Worm (Caenorhabditis elegans): ENCODE data around the gene srg-61.

The srg-61 gene

ce11 chrV:2767465-2767864 is 27.3 kb upstream of the srg-61 start, which contains the start of gene R05D8.9:
Gene R05D8.9 (minus strand): TSS chrV:2767565.
- no peak for TF ChIP-seq elt-2 (tag; optimal IDR thresholded peaks at IDR 0.05)
- no peak for TF ChIP-seq hmg-11 (tag; optimal IDR thresholded peaks at IDR 0.05)
- TF ChIP-seq fos-1 (tag; optimal IDR thresholded peaks at IDR 0.05): no peak
- TF ChIP-seq ZK546.5 (tag; optimal IDR thresholded peaks at IDR 0.05): no peak
- no peak for TF ChIP-seq aly-2 (tag; optimal IDR thresholded peaks at IDR 0.05)
- no peak for TF ChIP-seq ceh-28 (tag; optimal IDR thresholded peaks at IDR 0.05)
- no peak for TF ChIP-seq ceh-16 (tag; optimal IDR thresholded peaks at IDR 0.05)
- TF ChIP-seq egl-27 (tag; optimal IDR thresholded peaks at IDR 0.05): no peak
- no peak for TF ChIP-seq daf-12 (tag; optimal IDR thresholded peaks at IDR 0.05)
- no peak for TF ChIP-seq snpc-4 (tag; optimal IDR thresholded peaks at IDR 0.05)
- no peak for TF ChIP-seq sea-2 (GFP tag; optimal IDR thresholded peaks at IDR 0.05)
- no peak for TF ChIP-seq nhr-28 (tag; optimal IDR thresholded peaks at IDR 0.05)
- TF ChIP-seq ceh-82 (tag; optimal IDR thresholded peaks at IDR 0.05): no peak
- TF ChIP-seq ztf-4 (tag; optimal IDR thresholded peaks at IDR 0.05): no peak
- TF ChIP-seq nhr-11 (tag; optimal IDR thresholded peaks at IDR 0.05): no peak
- TF ChIP-seq lin-39 (tag; optimal IDR thresholded peaks at IDR 0.05): no peak
- TF ChIP-seq mml-1 (tag; optimal IDR thresholded peaks at IDR 0.05): no peak
- TF ChIP-seq eor-1 (tag; optimal IDR thresholded peaks at IDR 0.05): no peak
- no peak for TF ChIP-seq nhr-76 (tag; optimal IDR thresholded peaks at IDR 0.05)

ce11 chrV:2765052-2765451 is 24.9 kb upstream of the srg-61 start, which contains the start of gene dhs-14:
Gene dhs-14 (minus strand): TSS chrV:2765200.
- TF ChIP-seq pqm-1 (tag; optimal IDR thresholded peaks at IDR 0.05) (peak; percentile 82), fos-1 (tag; optimal IDR thresholded peaks at IDR 0.05) (no peak), unc-39 (tag; optimal IDR thresholded peaks at IDR 0.05) (no peak), egl-5 (tag; optimal IDR thresholded peaks at IDR 0.05) (no peak), elt-2 (tag; optimal IDR thresholded peaks at IDR 0.05) (peak; percentile 74)

- TF ChIP-seq fkh-10 (GFP tag; optimal IDR thresholded peaks at IDR 0.05) (no peak), ceh-16 (tag; optimal IDR thresholded peaks at IDR 0.05) (no peak), ztf-4 (tag; optimal IDR thresholded peaks at IDR 0.05) (no peak), elt-1 (tag; optimal IDR thresholded peaks at IDR 0.05) (no peak), ceh-9 (tag; optimal IDR thresholded peaks at IDR 0.05) (no peak), lsy-12 (tag; optimal IDR thresholded peaks at IDR 0.05) (no peak), elt-2 (tag; optimal IDR thresholded peaks at IDR 0.05) (no peak), daf-12 (tag; optimal IDR thresholded peaks at IDR 0.05) (no peak)
These were observed 23.0 kb upstream of the srg-61 start, which contains the start of gene R05D8.7 for ce11 chrV:2763105-2763504. Gene R05D8.7 (minus strand): TSS chrV:2763208.

- TF ChIP-seq nhr-28 (tag; optimal IDR thresholded peaks at IDR 0.05) (no peak), ama-1 (optimal IDR thresholded peaks at IDR 0.05) (no peak), ceh-9 (tag; optimal IDR thresholded peaks at IDR 0.05) (no peak), tbx-2 (tag; optimal IDR thresholded peaks at IDR 0.05) (no peak), ceh-28 (tag; optimal IDR thresholded peaks at IDR 0.05) (no peak), jun-1 (tag; optimal IDR thresholded peaks at IDR 0.05) (no peak), ztf-11 (tag; optimal IDR thresholded peaks at IDR 0.05) (no peak), nhr-23 (tag; optimal IDR thresholded peaks at IDR 0.05) (no peak), nhr-25 (tag; optimal IDR thresholded peaks at IDR 0.05) (no peak), elt-3 (tag; optimal IDR thresholded peaks at IDR 0.05) (no peak), nhr-11 (tag; optimal IDR thresholded peaks at IDR 0.05) (no peak), lsy-12 (tag; optimal IDR thresholded peaks at IDR 0.05) (no peak), ceh-16 (tag; optimal IDR thresholded peaks at IDR 0.05) (no peak), nhr-76 (tag; optimal IDR thresholded peaks at IDR 0.05) (no peak), fkh-2 (tag; optimal IDR thresholded peaks at IDR 0.05) (no peak), hmg-11 (tag; optimal IDR thresholded peaks at IDR 0.05) (no peak), mml-1 (tag; optimal IDR thresholded peaks at IDR 0.05) (no peak), skn-1 (tag; optimal IDR thresholded peaks at IDR 0.05) (no peak)
These were observed 21.3 kb upstream of the srg-61 start for ce11 chrV:2761470-2761869.

ce11 chrV:2759456-2759855 is 19.3 kb upstream of the srg-61 start, which contains the start of gene srg-58:
Gene srg-58 (minus strand): TSS chrV:2759556.
- TF ChIP-seq nhr-28 (tag; optimal IDR thresholded peaks at IDR 0.05): no peak
- no peak for TF ChIP-seq ceh-16 (tag; optimal IDR thresholded peaks at IDR 0.05)
- TF ChIP-seq egl-5 (tag; optimal IDR thresholded peaks at IDR 0.05): no peak
- TF ChIP-seq fkh-10 (GFP tag; optimal IDR thresholded peaks at IDR 0.05): no peak
- no peak for TF ChIP-seq fkh-2 (tag; optimal IDR thresholded peaks at IDR 0.05)
- TF ChIP-seq hmg-11 (tag; optimal IDR thresholded peaks at IDR 0.05): no peak
- TF ChIP-seq nhr-67 (tag; optimal IDR thresholded peaks at IDR 0.05): no peak
- no peak for TF ChIP-seq nhr-12 (tag; optimal IDR thresholded peaks at IDR 0.05)
- TF ChIP-seq elt-3 (tag; optimal IDR thresholded peaks at IDR 0.05): no peak
- TF ChIP-seq tbx-2 (tag; optimal IDR thresholded peaks at IDR 0.05): no peak
- TF ChIP-seq eor-1 (tag; optimal IDR thresholded peaks at IDR 0.05): no peak
- TF ChIP-seq lsy-12 (tag; optimal IDR thresholded peaks at IDR 0.05): no peak
- TF ChIP-seq nhr-23 (tag; optimal IDR thresholded peaks at IDR 0.05): no peak
- TF ChIP-seq daf-12 (tag; optimal IDR thresholded peaks at IDR 0.05): no peak
- no peak for TF ChIP-seq ceh-9 (tag; optimal IDR thresholded peaks at IDR 0.05)
- no peak for TF ChIP-seq ztf-4 (tag; optimal IDR thresholded peaks at IDR 0.05)
- TF ChIP-seq egl-27 (tag; optimal IDR thresholded peaks at IDR 0.05): no peak

Data from whole organism, L3 larva.